Worm (Caenorhabditis elegans) whole organism, L1 larva: Measurements from ENCODE around the gene unc-39.

Source experiments
- C04F5.9 ChIP-seq: sonication (generic microtip); optimal IDR thresholded peaks from 2 replicates; lab custom pipeline; 2016; ENCODE audit warnings: missing genetic modification characterization, missing compliant biosample characterization
- Y116A8C.19 ChIP-seq: sonication (generic microtip); optimal IDR thresholded peaks from 2 replicates; lab custom pipeline; 2016; ENCODE audit warnings: missing compliant biosample characterization, missing genetic modification characterization, borderline replicate concordance
- aly-2 ChIP-seq: fragments of 150-350 bp; optimal IDR thresholded peaks from 2 replicates; lab custom pipeline; 2014; ENCODE audit warnings: missing biosample characterization, missing genetic modification characterization
- blmp-1 ChIP-seq: fragments of 150-350 bp; optimal IDR thresholded peaks from 2 replicates; lab custom pipeline; 2014; ENCODE audit warnings: missing biosample characterization, missing genetic modification characterization
- ceh-8 ChIP-seq: fragments of 200-800 bp; sonication (Bioruptor generic); optimal IDR thresholded peaks from 2 replicates; lab custom pipeline; 2018; ENCODE audit warnings: mild to moderate bottlenecking, missing genetic modification characterization, moderate library complexity, missing compliant biosample characterization
- ces-1 ChIP-seq: fragments of 150-350 bp; optimal IDR thresholded peaks from 2 replicates; lab custom pipeline; 2014; ENCODE audit warnings: missing biosample characterization, missing genetic modification reagents, missing genetic modification characterization
- dpl-1 ChIP-seq, 3 experiments: fragments of 150-350 bp in 2 of 3; sonication (generic microtip) in 1 of 3; optimal IDR thresholded peaks; 2 replicates each; lab custom pipeline; 2014 to 2017; ENCODE audit warnings: missing biosample characterization in 3 of 3, missing genetic modification characterization in 3 of 3, missing genetic modification reagents in 3 of 3
- dsc-1 ChIP-seq: sonication (generic microtip); optimal IDR thresholded peaks from 2 replicates; lab custom pipeline; 2016; ENCODE audit warnings: mild to moderate bottlenecking, missing genetic modification characterization, missing compliant biosample characterization
- efl-1 ChIP-seq, 4 experiments: fragments of 150-350 bp; optimal IDR thresholded peaks in 3 of 4; peaks in 1 of 4; 1 replicate in 1 of 4; 2 replicates in 3 of 4; lab custom pipeline; 2014; ENCODE audit warnings: missing biosample characterization in 2 of 4, missing genetic modification characterization in 2 of 4, missing genetic modification reagents in 2 of 4
- efl-3 ChIP-seq: fragments of 200-800 bp; sonication (Bioruptor generic); optimal IDR thresholded peaks from 2 replicates; lab custom pipeline; 2018; ENCODE audit warnings: mild to moderate bottlenecking, missing genetic modification characterization, missing compliant biosample characterization
- fkh-4 ChIP-seq: sonication (generic microtip); optimal IDR thresholded peaks from 2 replicates; lab custom pipeline; 2016; ENCODE audit warnings: missing compliant biosample characterization, missing genetic modification characterization, borderline replicate concordance
- fkh-8 ChIP-seq: sonication (generic microtip); optimal IDR thresholded peaks from 2 replicates; lab custom pipeline; 2016; ENCODE audit warnings: mild to moderate bottlenecking, missing genetic modification characterization, missing compliant biosample characterization
- hlh-17 ChIP-seq: fragments of 200-800 bp; sonication (Bioruptor generic); optimal IDR thresholded peaks from 2 replicates; lab custom pipeline; 2018; ENCODE audit warnings: missing genetic modification characterization, mild to moderate bottlenecking, missing compliant biosample characterization, moderate library complexity, borderline replicate concordance
- hpl-2 ChIP-seq: fragments of 150-350 bp; optimal IDR thresholded peaks from 2 replicates; lab custom pipeline; 2014; ENCODE audit warnings: missing biosample characterization, missing genetic modification reagents, missing genetic modification characterization
- irx-1 ChIP-seq: sonication (generic microtip); optimal IDR thresholded peaks from 2 replicates; lab custom pipeline; 2016; ENCODE audit warnings: missing genetic modification characterization, missing compliant biosample characterization
- lin-13 ChIP-seq: fragments of 150-350 bp; optimal IDR thresholded peaks from 2 replicates; lab custom pipeline; 2014; ENCODE audit warnings: missing biosample characterization, missing genetic modification reagents, missing genetic modification characterization
- lin-14 ChIP-seq: fragments of 200-800 bp; sonication (Bioruptor generic); optimal IDR thresholded peaks from 2 replicates; lab custom pipeline; 2018; ENCODE audit warnings: mild to moderate bottlenecking, missing genetic modification characterization, moderate library complexity, missing compliant biosample characterization
- lin-15B ChIP-seq: fragments of 150-350 bp; sonication (generic microtip); optimal IDR thresholded peaks from 3 replicates; lab custom pipeline; 2014; ENCODE audit warnings: missing biosample characterization, missing genetic modification characterization
- lin-35 ChIP-seq, 2 experiments: fragments of 150-350 bp; optimal IDR thresholded peaks; 2 replicates each; lab custom pipeline; 2014; ENCODE audit warnings: missing biosample characterization in 2 of 2, missing genetic modification characterization in 2 of 2, missing genetic modification reagents in 2 of 2
- lsy-2 ChIP-seq, 2 experiments: fragments of 150-350 bp; optimal IDR thresholded peaks; 2 replicates each; lab custom pipeline; 2014; ENCODE audit warnings: missing biosample characterization in 2 of 2, missing genetic modification characterization in 2 of 2
- mdl-1 ChIP-seq, 2 experiments: fragments of 150-350 bp; optimal IDR thresholded peaks; 2 replicates each; lab custom pipeline; 2014 to 2017; ENCODE audit warnings: missing biosample characterization in 2 of 2, missing genetic modification characterization in 2 of 2, inconsistent platforms in 1 of 2
- mef-2 ChIP-seq: fragments of 150-350 bp; optimal IDR thresholded peaks from 2 replicates; lab custom pipeline; 2014; ENCODE audit warnings: missing biosample characterization, missing genetic modification characterization
- nhr-11 ChIP-seq: fragments of 150-350 bp; optimal IDR thresholded peaks from 2 replicates; lab custom pipeline; 2014; ENCODE audit warnings: missing biosample characterization, missing genetic modification characterization
- nhr-12 ChIP-seq: sonication (generic microtip); optimal IDR thresholded peaks from 2 replicates; lab custom pipeline; 2017; ENCODE audit warnings: missing biosample characterization, missing genetic modification characterization
- nhr-20 ChIP-seq: sonication (generic microtip); optimal IDR thresholded peaks from 2 replicates; lab custom pipeline; 2016; ENCODE audit warnings: mild to moderate bottlenecking, missing genetic modification characterization, missing compliant biosample characterization
- nhr-28 ChIP-seq: fragments of 150-350 bp; optimal IDR thresholded peaks from 2 replicates; lab custom pipeline; 2014; ENCODE audit warnings: missing biosample characterization, missing genetic modification characterization
- nhr-47 ChIP-seq: sonication (generic microtip); optimal IDR thresholded peaks from 2 replicates; lab custom pipeline; 2016; ENCODE audit warnings: mild to moderate bottlenecking, missing genetic modification characterization, moderate library complexity, missing compliant biosample characterization
- nhr-71 ChIP-seq: sonication (generic microtip); optimal IDR thresholded peaks from 2 replicates; lab custom pipeline; 2016; ENCODE audit warnings: mild to moderate bottlenecking, missing genetic modification characterization, moderate library complexity, missing compliant biosample characterization
- nhr-84 ChIP-seq: sonication (generic microtip); optimal IDR thresholded peaks from 2 replicates; lab custom pipeline; 2017; ENCODE audit warnings: missing biosample characterization, missing genetic modification characterization
- nhr-85 ChIP-seq: sonication (generic microtip); peaks from one replicate; lab custom pipeline; 2016; ENCODE audit warnings: missing genetic modification characterization, inconsistent platforms, missing compliant biosample characterization
- nhr-90 ChIP-seq: sonication (generic microtip); optimal IDR thresholded peaks from 2 replicates; lab custom pipeline; 2016; ENCODE audit warnings: mild to moderate bottlenecking, missing genetic modification characterization, missing compliant biosample characterization; ENCODE audit not compliant: poor library complexity
- pax-3 ChIP-seq: fragments of 200-800 bp; sonication (Bioruptor generic); optimal IDR thresholded peaks from 2 replicates; lab custom pipeline; 2018; ENCODE audit warnings: mild to moderate bottlenecking, missing genetic modification characterization, moderate library complexity, missing compliant biosample characterization
- skn-1 ChIP-seq: fragments of 150-350 bp; optimal IDR thresholded peaks from 2 replicates; lab custom pipeline; 2014; ENCODE audit warnings: missing biosample characterization, missing genetic modification characterization
- snu-23 ChIP-seq: sonication (generic microtip); optimal IDR thresholded peaks from 2 replicates; lab custom pipeline; 2016; ENCODE audit warnings: missing genetic modification characterization, missing compliant biosample characterization
- sptf-1 ChIP-seq: fragments of 150-350 bp; optimal IDR thresholded peaks from 2 replicates; lab custom pipeline; 2014; ENCODE audit warnings: missing biosample characterization, missing genetic modification characterization
- sup-37 ChIP-seq: fragments of 200-800 bp; sonication (Bioruptor generic); optimal IDR thresholded peaks from 2 replicates; lab custom pipeline; 2018; ENCODE audit warnings: mild to moderate bottlenecking, missing genetic modification characterization, missing compliant biosample characterization
- swsn-7 ChIP-seq: sonication (generic microtip); optimal IDR thresholded peaks from 2 replicates; lab custom pipeline; 2016; ENCODE audit warnings: missing genetic modification characterization, missing compliant biosample characterization
- tbx-2 ChIP-seq: sonication (generic microtip); optimal IDR thresholded peaks from 2 replicates; lab custom pipeline; 2016; ENCODE audit warnings: missing genetic modification characterization, missing compliant biosample characterization
- tlp-1 ChIP-seq: fragments of 150-350 bp; optimal IDR thresholded peaks from 2 replicates; lab custom pipeline; 2014; ENCODE audit warnings: missing biosample characterization, missing genetic modification characterization
- unc-130 ChIP-seq: fragments of 150-350 bp; optimal IDR thresholded peaks from 2 replicates; lab custom pipeline; 2017; ENCODE audit warnings: missing biosample characterization, missing genetic modification characterization, inconsistent platforms
- unc-86 ChIP-seq: sonication (generic microtip); optimal IDR thresholded peaks from 2 replicates; lab custom pipeline; 2016; ENCODE audit warnings: missing genetic modification characterization, missing compliant biosample characterization
- xbp-1 ChIP-seq: sonication (generic microtip); optimal IDR thresholded peaks from 2 replicates; lab custom pipeline; 2016; ENCODE audit warnings: missing genetic modification characterization, missing compliant biosample characterization
- ztf-4 ChIP-seq: fragments of 150-350 bp; optimal IDR thresholded peaks from 2 replicates; lab custom pipeline; 2014; ENCODE audit warnings: missing biosample characterization, missing genetic modification characterization

The unc-39 gene

ce11 chrV:14417735-14418134 is 44.9 kb downstream of the unc-39 start, which contains the start of the genes nxf-2 and set-31:
TSS of gene nxf-2 (minus strand) at chrV:14417835.
TSS of gene set-31 (plus strand) at chrV:14417903.
- TF ChIP-seq lin-14 (GFP tag; lab: Kevin White, UChicago) (no peak), lin-13 (no peak), nhr-85 (no peak), unc-130 (tag; lab: Kevin White, UChicago) (no peak), ces-1 (no peak), fkh-4 (tag; lab: Kevin White, UChicago) (no peak), nhr-20 (no peak), lsy-2 (tag; optimal IDR thresholded peaks at IDR 0.05; lab: Kevin White, UChicago) (peak in 1 of 2 experiments; percentile 12)

DNA sequence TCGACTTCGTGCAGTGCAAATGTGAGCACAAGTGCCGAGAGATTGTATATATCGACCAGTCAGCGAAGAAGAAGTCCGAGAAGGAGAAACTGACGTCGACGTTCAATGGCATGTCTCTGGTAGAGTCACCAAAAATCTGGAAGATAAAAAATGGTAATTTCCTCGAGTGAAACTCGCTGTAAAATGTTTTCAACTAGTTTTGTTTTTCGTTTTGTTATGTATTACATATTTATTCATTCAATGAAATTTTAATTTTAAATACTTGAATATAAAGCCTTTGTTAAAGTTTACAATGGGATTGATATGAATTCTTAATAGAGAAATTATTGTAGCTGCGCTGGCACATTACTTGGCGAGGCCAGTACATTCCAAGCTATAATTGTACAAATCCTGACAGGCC is 47.0 kb downstream of the unc-39 start:
- TF ChIP-seq efl-1 (optimal IDR thresholded peaks at IDR 0.05; lab: Kevin White, UChicago) (no peak), efl-1 (GFP tag; optimal IDR thresholded peaks at IDR 0.05 in 1 of 2; lab: Kevin White, UChicago) (peak in 1 of 2 experiments; percentile 34), efl-3 (no peak)
- TF ChIP-seq, all 84 proteins: peak for 1

ce11 chrV:14421325-14421724 is 48.5 kb downstream of the unc-39 start, which contains the start of gene dhs-22:
TSS of gene dhs-22 (minus strand) at chrV:14421440.
- TF ChIP-seq lin-13 (no peak), nhr-11 (tag; lab: Kevin White, UChicago) (no peak), nhr-71 (no peak), ztf-4 (tag; lab: Kevin White, UChicago) (no peak), snu-23 (GFP tag; lab: Kevin White, UChicago) (no peak), mef-2 (no peak), nhr-12 (tag; lab: Kevin White, UChicago) (no peak), nhr-85 (no peak), hpl-2 (GFP tag; lab: Kevin White, UChicago) (no peak), ces-1 (no peak), unc-86 (tag; lab: Kevin White, UChicago) (no peak), tbx-2 (no peak)

DNA sequence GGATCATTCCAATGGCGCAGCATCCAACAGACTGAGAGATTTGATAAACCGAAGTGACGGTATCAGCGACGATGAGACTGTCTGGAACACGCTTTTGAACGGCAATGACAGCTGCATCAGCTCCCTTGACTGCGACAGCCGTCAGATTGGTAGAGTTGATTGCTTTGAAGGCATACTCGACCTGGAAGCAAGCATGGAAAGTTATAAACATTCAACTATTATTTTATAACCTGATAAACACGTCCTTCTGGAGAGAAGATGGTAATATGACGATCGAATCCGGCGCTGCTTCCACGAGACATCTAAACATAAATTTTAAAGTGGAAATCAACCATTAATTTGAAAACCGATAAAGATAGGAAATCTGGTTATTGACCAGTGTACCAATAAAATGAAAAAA is 49.4 kb downstream of the unc-39 start, which contains the start of gene pas-1:
TSS of gene pas-1 (minus strand) at position 302 of the 400 bp plus-strand sequence.
- no peak for TF ChIP-seq efl-1 (optimal IDR thresholded peaks at IDR 0.05; lab: Kevin White, UChicago)
- TF ChIP-seq efl-1 (GFP tag; optimal IDR thresholded peaks at IDR 0.05 in 1 of 2; lab: Kevin White, UChicago) = peak in 1 of 2 experiments; percentile 10
- TF ChIP-seq aly-2 (tag; lab: Kevin White, UChicago) = no peak
- TF ChIP-seq, all 84 proteins: peak for 1

DNA sequence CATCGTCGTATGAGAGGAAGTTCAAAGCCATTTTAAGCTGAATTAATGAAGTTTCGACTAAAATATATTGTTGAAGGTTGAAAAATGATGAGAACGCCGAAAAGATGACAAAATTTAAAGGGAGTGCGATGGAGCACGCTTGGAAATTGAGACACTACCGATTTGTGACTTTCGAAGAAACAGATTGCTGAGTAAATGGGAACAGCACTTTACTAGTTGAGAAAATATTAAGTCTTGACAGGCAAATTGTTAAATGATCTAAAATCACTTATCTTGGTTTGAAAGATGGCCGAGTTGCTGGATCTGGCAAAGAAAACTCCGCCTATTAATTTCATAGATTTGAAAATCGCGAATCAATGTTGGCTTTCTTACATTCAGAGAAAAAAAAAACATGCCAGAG is 50.4 kb downstream of the unc-39 start, which contains the start of gene rpoa-12:
TSS of gene rpoa-12 (minus strand) at position 37 of the 400 bp plus-strand sequence.
- peak; percentile 37 to 51 (median 38) for TF ChIP-seq dpl-1 (GFP tag; optimal IDR thresholded peaks at IDR 0.05; lab: Kevin White, UChicago)
- TF ChIP-seq Y116A8C.19 = no peak
- peak; percentile 63 for TF ChIP-seq fkh-8 (tag; lab: Kevin White, UChicago)
- TF ChIP-seq C04F5.9 = no peak
- peak; percentile 55 for TF ChIP-seq xbp-1 (tag; lab: Kevin White, UChicago)
- TF ChIP-seq nhr-47 (tag; lab: Kevin White, UChicago) = peak; percentile 67
- TF ChIP-seq skn-1 = peak; percentile 94
- TF ChIP-seq lin-14 (GFP tag; lab: Kevin White, UChicago) = peak; percentile 53
- TF ChIP-seq blmp-1 (tag; lab: Kevin White, UChicago) = no peak
- TF ChIP-seq irx-1 = no peak
- TF ChIP-seq sptf-1 (tag; lab: Kevin White, UChicago) = no peak
- peak; percentile 12 for TF ChIP-seq lin-13
- peak; percentile 49 for TF ChIP-seq nhr-90 (tag; lab: Kevin White, UChicago)
- TF ChIP-seq dsc-1 (tag; lab: Kevin White, UChicago) = peak; percentile 42
- TF ChIP-seq tlp-1 (tag; lab: Kevin White, UChicago) = no peak
- TF ChIP-seq aly-2 (tag; lab: Kevin White, UChicago) = no peak
- TF ChIP-seq unc-130 (tag; lab: Kevin White, UChicago) = peak; percentile 1
- no peak for TF ChIP-seq sup-37
- no peak for TF ChIP-seq hlh-17
- TF ChIP-seq fkh-4 (tag; lab: Kevin White, UChicago) = no peak
- TF ChIP-seq nhr-28 = no peak
- TF ChIP-seq tbx-2 = peak; percentile 44
- TF ChIP-seq lin-15B (tag; lab: Kevin White, UChicago) = peak; percentile 31
- TF ChIP-seq nhr-12 (tag; lab: Kevin White, UChicago) = no peak
- TF ChIP-seq lin-35 (GFP tag; optimal IDR thresholded peaks at IDR 0.05; lab: Kevin White, UChicago) = peak; percentile 27 to 76
- peak; percentile 29 for TF ChIP-seq swsn-7 (tag; lab: Kevin White, UChicago)
- peak; percentile 92 for TF ChIP-seq pax-3 (tag; lab: Kevin White, UChicago)
- TF ChIP-seq nhr-85 = no peak
- no peak for TF ChIP-seq ceh-8
- TF ChIP-seq nhr-84 (tag; lab: Kevin White, UChicago) = no peak
- no peak for TF ChIP-seq mdl-1 (tag; optimal IDR thresholded peaks at IDR 0.05; lab: Kevin White, UChicago)
